Fruit fly (Drosophila melanogaster) whole organism, embryonic: ENCODE data around the gene Use1.
A peak's percentile ranks its signal among the peaks of the same experiment; 100 is the strongest.

Experiments
- Antp ChIP-seq: fragments of 200-800 bp; sonication (Bioruptor generic); optimal IDR thresholded peaks from 3 replicates; lab custom pipeline; 2016; ENCODE audit warnings: missing biosample characterization, missing genetic modification characterization
- Bgb ChIP-seq: fragments of 200-800 bp; sonication (Bioruptor generic); IDR thresholded peaks from 2 replicates; pipeline ENCODE4 v1.3.6; 2022; ENCODE audit warnings: missing biosample characterization, missing genetic modification characterization; ENCODE audit not compliant: partially characterized antibody
- Blimp-1 ChIP-seq: fragments of 200-800 bp; sonication (Bioruptor generic); optimal IDR thresholded peaks from 3 replicates; lab custom pipeline; 2018; ENCODE audit warnings: missing biosample characterization, missing genetic modification characterization, mild to moderate bottlenecking, moderate library complexity, missing genetic modification reagents
- CG10321 ChIP-seq: fragments of 200-800 bp; sonication (Bioruptor generic); IDR thresholded peaks from 2 replicates; pipeline ENCODE4 v1.3.6; 2022; ENCODE audit warnings: missing biosample characterization, missing genetic modification characterization
- CG10462 ChIP-seq: fragments of 200-800 bp; sonication (Bioruptor generic); optimal IDR thresholded peaks from 2 replicates; lab custom pipeline; 2016; ENCODE audit warnings: missing biosample characterization, missing genetic modification characterization
- CG13424 ChIP-seq: fragments of 200-800 bp; sonication (Bioruptor generic); optimal IDR thresholded peaks from 2 replicates; lab custom pipeline; 2019; ENCODE audit warnings: missing biosample characterization, mild to moderate bottlenecking, missing genetic modification characterization, moderate library complexity
- CG13624 ChIP-seq: fragments of 200-800 bp; sonication (Bioruptor generic); optimal IDR thresholded peaks from 2 replicates; lab custom pipeline; 2016; ENCODE audit warnings: missing biosample characterization, missing genetic modification characterization
- CG13775 ChIP-seq: fragments of 200-800 bp; sonication (Bioruptor generic); optimal IDR thresholded peaks from 3 replicates; lab custom pipeline; 2017; ENCODE audit warnings: missing biosample characterization, mild to moderate bottlenecking, missing genetic modification characterization
- CG13894 ChIP-seq: fragments of 200-800 bp; sonication (Bioruptor generic); optimal IDR thresholded peaks from 3 replicates; lab custom pipeline; 2018; ENCODE audit warnings: missing biosample characterization, mild to moderate bottlenecking, missing genetic modification characterization, moderate library complexity
- CG15269 ChIP-seq: fragments of 200-800 bp; sonication (Bioruptor generic); optimal IDR thresholded peaks from 2 replicates; lab custom pipeline; 2018; ENCODE audit warnings: missing biosample characterization, mild to moderate bottlenecking, missing genetic modification characterization, moderate library complexity
- CG15514 ChIP-seq: fragments of 200-800 bp; sonication (Bioruptor generic); optimal IDR thresholded peaks from 3 replicates; lab custom pipeline; 2017; ENCODE audit warnings: missing biosample characterization, missing genetic modification characterization, mild to moderate bottlenecking, moderate library complexity, missing genetic modification reagents
- CG17612 ChIP-seq: fragments of 200-800 bp; sonication (Bioruptor generic); IDR thresholded peaks from 2 replicates; pipeline ENCODE4 v1.3.6; 2022; ENCODE audit warnings: missing biosample characterization, missing genetic modification characterization
- CG17802 ChIP-seq: fragments of 200-800 bp; sonication (Bioruptor generic); optimal IDR thresholded peaks from 2 replicates; lab custom pipeline; 2018; ENCODE audit warnings: missing biosample characterization, mild to moderate bottlenecking, missing genetic modification characterization, moderate library complexity
- CG1832 ChIP-seq: fragments of 200-800 bp; sonication (Bioruptor generic); optimal IDR thresholded peaks from 2 replicates; lab custom pipeline; 2017; ENCODE audit warnings: missing biosample characterization, mild to moderate bottlenecking, missing genetic modification characterization, inconsistent platforms
- CG18599 ChIP-seq: fragments of 200-800 bp; sonication (Bioruptor generic); optimal IDR thresholded peaks from 3 replicates; lab custom pipeline; 2017; ENCODE audit warnings: missing biosample characterization, missing genetic modification characterization, mild to moderate bottlenecking, moderate library complexity, missing genetic modification reagents
- CG2875 ChIP-seq: fragments of 200-800 bp; sonication (Bioruptor generic); optimal IDR thresholded peaks from 2 replicates; lab custom pipeline; 2017; ENCODE audit warnings: missing biosample characterization, mild to moderate bottlenecking, missing genetic modification characterization, missing genetic modification reagents
- CG30020 ChIP-seq: fragments of 200-800 bp; optimal IDR thresholded peaks from 2 replicates; lab custom pipeline; 2019; ENCODE audit warnings: missing biosample characterization, mild to moderate bottlenecking, missing genetic modification characterization, moderate library complexity
- CG4424 ChIP-seq: fragments of 200-800 bp; sonication (Bioruptor generic); optimal IDR thresholded peaks from 3 replicates; lab custom pipeline; 2016; ENCODE audit warnings: missing biosample characterization, missing genetic modification characterization
- CG5245 ChIP-seq: fragments of 200-800 bp; sonication (Bioruptor generic); optimal IDR thresholded peaks from 3 replicates; lab custom pipeline; 2016; ENCODE audit warnings: missing biosample characterization, missing genetic modification characterization
- CG7963 ChIP-seq: fragments of 200-800 bp; sonication (Bioruptor generic); IDR thresholded peaks from 3 replicates; pipeline ENCODE4 v1.3.6; 2022; ENCODE audit warnings: missing biosample characterization, missing genetic modification characterization; ENCODE audit not compliant: partially characterized antibody
- CG8089 ChIP-seq: fragments of 200-800 bp; sonication (Bioruptor generic); optimal IDR thresholded peaks from 3 replicates; lab custom pipeline; 2016; ENCODE audit warnings: missing biosample characterization, missing genetic modification characterization
- CG8359 ChIP-seq: fragments of 200-800 bp; sonication (Bioruptor generic); optimal IDR thresholded peaks from 2 replicates; lab custom pipeline; 2017; ENCODE audit warnings: missing biosample characterization, mild to moderate bottlenecking, missing genetic modification characterization, borderline replicate concordance
- CG9437 ChIP-seq: fragments of 200-800 bp; sonication (Bioruptor generic); optimal IDR thresholded peaks from 2 replicates; lab custom pipeline; 2018; ENCODE audit warnings: missing biosample characterization, mild to moderate bottlenecking, missing genetic modification characterization
- CHES-1-like ChIP-seq: fragments of 200-800 bp; sonication (Bioruptor generic); optimal IDR thresholded peaks from 2 replicates; lab custom pipeline; 2016; ENCODE audit warnings: missing biosample characterization, missing genetic modification characterization
- Deaf1 ChIP-seq: fragments of 200-800 bp; optimal IDR thresholded peaks from 3 replicates; lab custom pipeline; 2019; ENCODE audit warnings: missing biosample characterization, mild to moderate bottlenecking, missing genetic modification characterization, moderate library complexity
- Ets65A ChIP-seq: fragments of 200-800 bp; sonication (Bioruptor generic); peaks from one replicate; lab custom pipeline; 2016; ENCODE audit warnings: missing biosample characterization, missing genetic modification characterization
- HLH4C ChIP-seq: fragments of 200-800 bp; sonication (Bioruptor generic); IDR thresholded peaks from 3 replicates; pipeline ENCODE4 v1.3.6; 2022; ENCODE audit warnings: missing biosample characterization, missing genetic modification characterization; ENCODE audit not compliant: partially characterized antibody
- Hr39 ChIP-seq: fragments of >200 bp; optimal IDR thresholded peaks from 2 replicates; lab custom pipeline; 2017
- MBD-R2 ChIP-seq: fragments of 200-800 bp; sonication (Bioruptor generic); IDR thresholded peaks from 2 replicates; pipeline ENCODE4 v1.3.6; 2022; ENCODE audit warnings: missing biosample characterization, missing genetic modification characterization
- NC2α ChIP-seq: fragments of 200-800 bp; sonication (Bioruptor generic); optimal IDR thresholded peaks from 2 replicates; lab custom pipeline; 2016; ENCODE audit warnings: missing biosample characterization, missing genetic modification characterization
- Trl ChIP-seq, 3 experiments: fragments of >200 bp in 2 of 3; fragments of 200-800 bp in 1 of 3; sonication (Bioruptor generic) in 1 of 3; optimal IDR thresholded peaks; 2 replicates in 1 of 3; 3 replicates in 2 of 3; lab custom pipeline; 2016 to 2017; ENCODE audit warnings: missing biosample characterization in 1 of 3, missing genetic modification characterization in 1 of 3
- cg ChIP-seq: fragments of 200-800 bp; sonication (Bioruptor generic); optimal IDR thresholded peaks from 3 replicates; lab custom pipeline; 2019; ENCODE audit warnings: missing biosample characterization, mild to moderate bottlenecking, missing genetic modification characterization, moderate library complexity
- chif ChIP-seq, 2 experiments: fragments of 200-800 bp; sonication (Bioruptor generic); optimal IDR thresholded peaks; 3 replicates each; lab custom pipeline; 2016; ENCODE audit warnings: missing biosample characterization in 2 of 2, missing genetic modification characterization in 2 of 2
- dan ChIP-seq: fragments of 200-800 bp; sonication (Bioruptor generic); IDR thresholded peaks from 2 replicates; pipeline ENCODE4 v1.3.6; 2022; ENCODE audit warnings: missing biosample characterization, missing genetic modification characterization
- dm ChIP-seq: fragments of 200-800 bp; sonication (Bioruptor generic); optimal IDR thresholded peaks from 3 replicates; lab custom pipeline; 2016; ENCODE audit warnings: missing biosample characterization, missing genetic modification characterization
- ems ChIP-seq: fragments of 200-800 bp; sonication (Bioruptor generic); optimal IDR thresholded peaks from 3 replicates; lab custom pipeline; 2016; ENCODE audit warnings: missing biosample characterization, missing genetic modification characterization
- fd64A ChIP-seq: fragments of 200-800 bp; sonication (Bioruptor generic); optimal IDR thresholded peaks from 3 replicates; lab custom pipeline; 2018; ENCODE audit warnings: missing biosample characterization, mild to moderate bottlenecking, missing genetic modification characterization
- gro ChIP-seq: fragments of 200-800 bp; sonication (Bioruptor generic); optimal IDR thresholded peaks from 2 replicates; lab custom pipeline; 2016; ENCODE audit warnings: missing biosample characterization, missing genetic modification characterization
- gsb-n ChIP-seq: fragments of 200-800 bp; sonication (Bioruptor generic); optimal IDR thresholded peaks from 3 replicates; lab custom pipeline; 2018; ENCODE audit warnings: missing biosample characterization, mild to moderate bottlenecking, missing genetic modification characterization
- mam ChIP-seq: fragments of 200-800 bp; sonication (Bioruptor generic); optimal IDR thresholded peaks from 3 replicates; lab custom pipeline; 2016; ENCODE audit warnings: missing biosample characterization, missing genetic modification characterization
- pros ChIP-seq: fragments of 200-800 bp; sonication (Bioruptor generic); optimal IDR thresholded peaks from 3 replicates; lab custom pipeline; 2019; ENCODE audit warnings: missing biosample characterization, mild to moderate bottlenecking, missing genetic modification characterization, moderate library complexity
- pum ChIP-seq: fragments of 200-800 bp; sonication (Bioruptor generic); optimal IDR thresholded peaks from 2 replicates; lab custom pipeline; 2016; ENCODE audit warnings: missing biosample characterization, missing genetic modification characterization
- sc ChIP-seq, 3 experiments: fragments of >200 bp in 2 of 3; fragments of 200-800 bp in 1 of 3; sonication (Bioruptor generic) in 1 of 3; optimal IDR thresholded peaks; 2 replicates in 2 of 3; 3 replicates in 1 of 3; lab custom pipeline; 2017; ENCODE audit warnings: mild to moderate bottlenecking in 1 of 3, missing biosample characterization in 1 of 3, missing genetic modification characterization in 1 of 3, missing genetic modification reagents in 1 of 3
- sd ChIP-seq: fragments of 200-800 bp; sonication (Bioruptor generic); optimal IDR thresholded peaks from 3 replicates; lab custom pipeline; 2018; ENCODE audit warnings: missing biosample characterization, mild to moderate bottlenecking, missing genetic modification characterization, moderate library complexity
- sim ChIP-seq: fragments of 200-800 bp; sonication (Bioruptor generic); IDR thresholded peaks from 2 replicates; pipeline ENCODE4 v1.3.6; 2022; ENCODE audit warnings: missing biosample characterization, missing genetic modification characterization
- trem ChIP-seq: fragments of 200-800 bp; optimal IDR thresholded peaks from 3 replicates; lab custom pipeline; 2019; ENCODE audit warnings: missing biosample characterization, mild to moderate bottlenecking, missing genetic modification characterization, moderate library complexity
- trh ChIP-seq: fragments of 200-800 bp; sonication (Bioruptor generic); optimal IDR thresholded peaks from 2 replicates; lab custom pipeline; 2016; ENCODE audit warnings: missing biosample characterization, missing genetic modification characterization

The Use1 gene

DNA sequence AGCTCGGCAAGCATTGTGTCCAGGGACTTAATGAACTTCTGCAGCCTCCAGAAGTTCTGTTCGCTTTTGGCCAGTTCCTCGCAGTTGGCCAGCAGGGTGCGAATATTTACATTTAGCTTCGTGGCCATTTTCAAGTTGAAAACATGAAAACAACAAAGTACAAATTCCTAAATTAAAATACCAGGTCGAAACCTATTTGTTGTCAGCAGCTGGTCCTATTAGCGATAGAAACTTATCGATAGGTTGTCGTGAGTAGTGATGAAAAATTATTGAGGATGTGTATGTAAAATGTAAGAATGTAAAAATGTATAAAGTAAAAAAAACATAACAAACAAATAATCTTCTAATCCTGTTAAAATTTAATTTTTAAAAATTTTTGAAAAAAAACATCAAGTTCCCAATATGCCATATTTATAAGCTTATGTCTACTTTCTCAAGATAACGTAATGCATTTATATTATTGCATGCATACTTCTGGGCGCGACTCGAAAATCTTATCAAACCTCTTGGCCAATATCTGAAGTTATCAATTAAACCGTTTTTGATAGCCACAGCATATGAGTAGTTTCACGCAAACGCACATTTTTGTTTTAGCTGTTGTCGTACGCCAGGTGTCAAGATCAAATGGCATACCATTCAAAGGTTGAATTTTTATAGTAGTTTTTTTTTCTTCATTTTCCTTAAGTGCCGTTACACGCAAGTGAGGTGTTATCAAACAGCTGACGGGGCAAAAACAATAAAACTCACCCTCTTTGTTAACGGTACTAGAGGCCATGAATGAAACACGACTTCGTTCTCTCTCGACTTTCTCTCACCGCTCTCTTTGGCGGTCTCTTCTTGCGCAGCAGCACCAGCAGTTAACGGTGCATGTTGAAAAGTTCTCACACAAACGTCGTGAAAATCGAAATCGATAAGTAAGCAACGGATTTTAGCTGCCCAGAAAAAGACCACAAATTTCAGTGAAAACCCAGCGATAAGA lies at the start of gene Use1, which contains the start of gene nwk (continued):
- no peak for TF ChIP-seq ems (GFP tag; lab: Kevin White, UChicago)
- no peak for TF ChIP-seq CG13424
- no peak for TF ChIP-seq Blimp-1 (GFP tag; lab: Kevin White, UChicago)
- no peak for TF ChIP-seq cg (GFP tag; lab: Kevin White, UChicago)
- peak; percentile 81 for TF ChIP-seq Bgb
- peak; percentile 73 for TF ChIP-seq pros (GFP tag; lab: Kevin White, UChicago)
- peak; percentile 23 for TF ChIP-seq trem (tag; lab: Kevin White, UChicago)
- peak; percentile 31 for TF ChIP-seq CG10462 (GFP tag; lab: Kevin White, UChicago)
- no peak for TF ChIP-seq CG15269 (tag; lab: Kevin White, UChicago)
- no peak for TF ChIP-seq CG17802 (tag; lab: Kevin White, UChicago)
- TF ChIP-seq CG2875 (GFP tag; lab: Kevin White, UChicago): no peak
- TF ChIP-seq gro (GFP tag; lab: Kevin White, UChicago): no peak
- TF ChIP-seq Antp (GFP tag; lab: Kevin White, UChicago): no peak
- TF ChIP-seq CG15514 (GFP tag; lab: Kevin White, UChicago): peak; percentile 26
- no peak for TF ChIP-seq CG13624 (GFP tag; lab: Kevin White, UChicago)
- TF ChIP-seq CG8089: no peak
- TF ChIP-seq MBD-R2 (GFP tag; lab: Robert Waterston, UW): peak; percentile 60; the same call in 1 of the 2 replicates
- peak; percentile 76 for TF ChIP-seq Trl (optimal IDR thresholded peaks at IDR 0.05; lab: Kevin White, UChicago)
- TF ChIP-seq Trl (GFP tag; optimal IDR thresholded peaks at IDR 0.05; lab: Kevin White, UChicago): no peak
- TF ChIP-seq sim: no peak
- TF ChIP-seq CG7963 (GFP tag; lab: Robert Waterston, UW): no peak
- TF ChIP-seq CG30020 (tag; lab: Kevin White, UChicago): no peak
- TF ChIP-seq CG8359 (GFP tag; lab: Kevin White, UChicago): no peak
- no peak for TF ChIP-seq CG10321 (GFP tag; lab: Robert Waterston, UW)
- no peak for TF ChIP-seq CG13775 (GFP tag; lab: Kevin White, UChicago)
- no peak for TF ChIP-seq NC2α (GFP tag; lab: Kevin White, UChicago)
- no peak for TF ChIP-seq CG13894 (tag; lab: Kevin White, UChicago)
- no peak for TF ChIP-seq Ets65A (GFP tag; lab: Kevin White, UChicago)
- no peak for TF ChIP-seq mam (GFP tag; lab: Kevin White, UChicago)
- peak; percentile 1 for TF ChIP-seq CHES-1-like (GFP tag; lab: Kevin White, UChicago)
- no peak for TF ChIP-seq dm
- TF ChIP-seq chif (GFP tag; optimal IDR thresholded peaks at IDR 0.05; lab: Kevin White, UChicago): no peak
- TF ChIP-seq CG18599 (GFP tag; lab: Kevin White, UChicago): no peak
- TF ChIP-seq CG17612 (GFP tag; lab: Robert Waterston, UW): no peak
- TF ChIP-seq Deaf1 (tag; lab: Kevin White, UChicago): no peak
- TF ChIP-seq CG5245 (GFP tag; lab: Kevin White, UChicago): no peak
- no peak for TF ChIP-seq dan (GFP tag; lab: Robert Waterston, UW)
- TF ChIP-seq gsb-n (tag; lab: Kevin White, UChicago): no peak
- no peak for TF ChIP-seq CG4424 (GFP tag; lab: Kevin White, UChicago)
- TF ChIP-seq sc (optimal IDR thresholded peaks at IDR 0.05; lab: Kevin White, UChicago): no peak
- TF ChIP-seq sc (GFP tag; optimal IDR thresholded peaks at IDR 0.05; lab: Kevin White, UChicago): no peak
- TF ChIP-seq HLH4C (GFP tag; lab: Robert Waterston, UW): peak; percentile 62; the same call in 2 of the 3 replicates
- TF ChIP-seq trh (GFP tag; lab: Kevin White, UChicago): no peak
- TF ChIP-seq Hr39 (lab: Kevin White, UChicago): no peak
- no peak for TF ChIP-seq CG1832 (GFP tag; lab: Kevin White, UChicago)
- peak; percentile 72 for TF ChIP-seq sd (tag; lab: Kevin White, UChicago)
- TF ChIP-seq pum (GFP tag; lab: Kevin White, UChicago): no peak
- peak; percentile 96 for TF ChIP-seq CG9437 (GFP tag; lab: Kevin White, UChicago)
- no peak for TF ChIP-seq fd64A (GFP tag; lab: Kevin White, UChicago)
